Fruit fly (Drosophila melanogaster) whole organism, embryonic: Measurements from ENCODE around the gene Srrm234.

Experiments used
- Awh ChIP-seq: fragments of 200-800 bp; sonication (Bioruptor generic); IDR thresholded peaks from 2 replicates; pipeline ENCODE4, ENCODE4 v1.3.6; 2022; ENCODE audit warnings: missing biosample characterization, missing genetic modification characterization
- C15 ChIP-seq: fragments of 200-800 bp; sonication (Bioruptor generic); IDR thresholded peaks from 3 replicates; pipeline ENCODE4 v1.3.6; 2022; ENCODE audit warnings: missing biosample characterization, missing genetic modification characterization
- CG11456 ChIP-seq: fragments of 200-800 bp; sonication (Bioruptor generic); IDR thresholded peaks from 3 replicates; pipeline ENCODE4 v1.3.6; 2022; ENCODE audit warnings: missing biosample characterization, missing genetic modification characterization
- CG11504 ChIP-seq: fragments of 200-800 bp; sonication (Bioruptor generic); optimal IDR thresholded peaks from 3 replicates; lab custom pipeline; 2019; ENCODE audit warnings: missing biosample characterization, mild to moderate bottlenecking, missing genetic modification characterization, moderate library complexity
- CG14441 ChIP-seq: fragments of 200-800 bp; sonication (Bioruptor generic); IDR thresholded peaks from 2 replicates; pipeline ENCODE4 v1.3.6; 2022; ENCODE audit warnings: missing biosample characterization, missing genetic modification characterization
- CG14667 ChIP-seq: fragments of 200-800 bp; sonication (Bioruptor generic); IDR thresholded peaks from 2 replicates; pipeline ENCODE4 v1.3.6; 2022; ENCODE audit warnings: missing biosample characterization, missing genetic modification characterization
- CG1603 ChIP-seq: fragments of 200-800 bp; sonication (Bioruptor generic); optimal IDR thresholded peaks from 2 replicates; lab custom pipeline; 2019; ENCODE audit warnings: missing biosample characterization, mild to moderate bottlenecking, missing genetic modification characterization, moderate library complexity
- CG16863 ChIP-seq: fragments of 200-800 bp; sonication (Bioruptor generic); optimal IDR thresholded peaks from 3 replicates; lab custom pipeline; 2016; ENCODE audit warnings: missing biosample characterization, missing genetic modification characterization
- CG17328 ChIP-seq: fragments of 200-800 bp; sonication (Bioruptor generic); IDR thresholded peaks from 2 replicates; pipeline ENCODE4 v1.3.6; 2022; ENCODE audit warnings: missing biosample characterization, missing genetic modification characterization
- CG17829 ChIP-seq: fragments of 200-800 bp; optimal IDR thresholded peaks from 2 replicates; lab custom pipeline; 2019; ENCODE audit warnings: missing biosample characterization, mild to moderate bottlenecking, missing genetic modification characterization, moderate library complexity
- CG18599 ChIP-seq: fragments of 200-800 bp; sonication (Bioruptor generic); optimal IDR thresholded peaks from 3 replicates; lab custom pipeline; 2017; ENCODE audit warnings: missing biosample characterization, missing genetic modification characterization, mild to moderate bottlenecking, moderate library complexity, missing genetic modification reagents
- CG30403 ChIP-seq: fragments of 200-800 bp; sonication (Bioruptor generic); optimal IDR thresholded peaks from 3 replicates; lab custom pipeline; 2016; ENCODE audit warnings: missing biosample characterization, missing genetic modification characterization
- CG34422 ChIP-seq: fragments of 200-800 bp; sonication (Bioruptor generic); IDR thresholded peaks from 3 replicates; pipeline ENCODE4 v1.3.6; 2022; ENCODE audit warnings: missing biosample characterization, missing genetic modification characterization
- CG4404 ChIP-seq: fragments of 200-800 bp; sonication (Bioruptor generic); IDR thresholded peaks from 2 replicates; pipeline ENCODE4 v1.3.6; 2022; ENCODE audit warnings: missing biosample characterization, missing genetic modification characterization
- CG8944 ChIP-seq: fragments of 200-800 bp; sonication (Bioruptor generic); optimal IDR thresholded peaks from 3 replicates; lab custom pipeline; 2016; ENCODE audit warnings: missing biosample characterization, missing genetic modification characterization
- CG9932 ChIP-seq: fragments of 200-800 bp; sonication (Bioruptor generic); IDR thresholded peaks from 2 replicates; pipeline ENCODE4 v1.3.6; 2022; ENCODE audit warnings: missing biosample characterization, missing genetic modification characterization
- Drgx ChIP-seq: fragments of 200-800 bp; sonication (Bioruptor generic); IDR thresholded peaks from 2 replicates; pipeline ENCODE4 v1.3.6; 2022; ENCODE audit warnings: missing biosample characterization, missing genetic modification characterization
- Ets65A ChIP-seq: fragments of 200-800 bp; sonication (Bioruptor generic); peaks from one replicate; lab custom pipeline; 2016; ENCODE audit warnings: missing biosample characterization, missing genetic modification characterization
- Gug ChIP-seq: fragments of 200-800 bp; sonication (Bioruptor generic); IDR thresholded peaks from 4 replicates; pipeline ENCODE4 v1.3.6; 2022; ENCODE audit warnings: missing biosample characterization, missing genetic modification characterization
- Oli ChIP-seq: fragments of 200-800 bp; sonication (Bioruptor generic); optimal IDR thresholded peaks from 2 replicates; lab custom pipeline; 2018; ENCODE audit warnings: missing biosample characterization, mild to moderate bottlenecking, missing genetic modification characterization, moderate library complexity
- Rx ChIP-seq: fragments of 200-800 bp; sonication (Bioruptor generic); IDR thresholded peaks from 2 replicates; pipeline ENCODE4 v1.3.6; 2022; ENCODE audit warnings: missing biosample characterization, missing genetic modification characterization
- Xrp1 ChIP-seq: fragments of 200-800 bp; sonication (Bioruptor generic); IDR thresholded peaks from 2 replicates; pipeline ENCODE4 v1.3.6; 2022; ENCODE audit warnings: missing biosample characterization, missing genetic modification characterization
- ara ChIP-seq: fragments of 200-800 bp; sonication (Bioruptor generic); IDR thresholded peaks from 2 replicates; pipeline ENCODE4 v1.3.6; 2022; ENCODE audit warnings: missing biosample characterization, missing genetic modification characterization
- ato ChIP-seq: fragments of 200-800 bp; sonication (Bioruptor generic); IDR thresholded peaks from 2 replicates; pipeline ENCODE4 v1.3.6; 2022; ENCODE audit warnings: missing biosample characterization, missing genetic modification characterization; ENCODE audit not compliant: partially characterized antibody
- bsh ChIP-seq, 2 experiments: fragments of 200-800 bp; sonication (Bioruptor generic); optimal IDR thresholded peaks; 2 replicates each; lab custom pipeline; 2017 to 2018; ENCODE audit warnings: mild to moderate bottlenecking in 2 of 2, missing biosample characterization in 2 of 2, missing genetic modification characterization in 2 of 2, moderate library complexity in 1 of 2
- corto ChIP-seq: fragments of 200-800 bp; sonication (Bioruptor generic); optimal IDR thresholded peaks from 2 replicates; lab custom pipeline; 2016; ENCODE audit warnings: missing biosample characterization, mild to moderate bottlenecking, missing genetic modification characterization, moderate library complexity
- croc ChIP-seq: fragments of 200-800 bp; sonication (Bioruptor generic); conservative IDR thresholded peaks from 3 replicates; pipeline ENCODE4 v1.3.6; 2022; ENCODE audit warnings: missing biosample characterization, missing genetic modification characterization
- dmrt11E ChIP-seq: fragments of 200-800 bp; sonication (Bioruptor generic); optimal IDR thresholded peaks from 3 replicates; lab custom pipeline; 2018; ENCODE audit warnings: missing biosample characterization, mild to moderate bottlenecking, missing genetic modification characterization, moderate library complexity
- en ChIP-seq: fragments of 200-800 bp; sonication (Bioruptor generic); optimal IDR thresholded peaks from 2 replicates; lab custom pipeline; 2016; ENCODE audit warnings: missing biosample characterization, missing genetic modification characterization
- esg ChIP-seq: fragments of 200-800 bp; sonication (Bioruptor generic); conservative IDR thresholded peaks from 2 replicates; pipeline ENCODE4 v1.3.6; 2022; ENCODE audit warnings: missing biosample characterization, missing genetic modification characterization
- fd3F ChIP-seq: fragments of 200-800 bp; sonication (Bioruptor generic); optimal IDR thresholded peaks from 2 replicates; lab custom pipeline; 2018; ENCODE audit warnings: missing biosample characterization, mild to moderate bottlenecking, missing genetic modification characterization, moderate library complexity
- ham ChIP-seq: fragments of 200-800 bp; sonication (Bioruptor generic); IDR thresholded peaks from 2 replicates; pipeline ENCODE4 v1.3.6; 2022; ENCODE audit warnings: missing biosample characterization, missing genetic modification characterization
- insv ChIP-seq, 2 experiments: fragments of 200-800 bp; sonication (Bioruptor generic); optimal IDR thresholded peaks; 3 replicates each; lab custom pipeline; 2016 to 2018; ENCODE audit warnings: missing biosample characterization in 2 of 2, missing genetic modification characterization in 2 of 2
- ken ChIP-seq: fragments of 200-800 bp; sonication (Bioruptor generic); IDR thresholded peaks from 3 replicates; pipeline ENCODE4 v1.3.6; 2022; ENCODE audit warnings: missing biosample characterization, missing genetic modification characterization
- lbe ChIP-seq: fragments of 200-800 bp; sonication (Bioruptor generic); optimal IDR thresholded peaks from 2 replicates; lab custom pipeline; 2016; ENCODE audit warnings: missing biosample characterization, mild to moderate bottlenecking, missing genetic modification characterization
- lmd ChIP-seq: fragments of 200-800 bp; sonication (Bioruptor generic); IDR thresholded peaks from 2 replicates; pipeline ENCODE4 v1.3.6; 2022; ENCODE audit warnings: missing biosample characterization, missing genetic modification characterization
- nom ChIP-seq: fragments of 200-800 bp; sonication (Bioruptor generic); optimal IDR thresholded peaks from 2 replicates; lab custom pipeline; 2017; ENCODE audit warnings: missing biosample characterization, missing genetic modification characterization, mild to moderate bottlenecking, moderate library complexity, missing genetic modification reagents
- pan ChIP-seq, 4 experiments: fragments of >200 bp in 3 of 4; fragments of 200-800 bp in 1 of 4; sonication (Bioruptor generic) in 1 of 4; optimal IDR thresholded peaks in 3 of 4; IDR thresholded peaks in 1 of 4; 2 replicates each; pipeline versions ENCODE4 v1.3.6 to Lab custom; 2017 to 2022; ENCODE audit warnings: missing biosample characterization in 2 of 4, missing genetic modification characterization in 2 of 4, mixed read lengths in 1 of 4
- peb ChIP-seq: fragments of 200-800 bp; sonication (Bioruptor generic); IDR thresholded peaks from 2 replicates; pipeline ENCODE4 v1.3.6; 2022; ENCODE audit warnings: missing biosample characterization, missing genetic modification characterization
- prd ChIP-seq, 3 experiments: fragments of >200 bp in 2 of 3; fragments of 200-800 bp in 1 of 3; sonication (Bioruptor generic) in 1 of 3; optimal IDR thresholded peaks in 2 of 3; IDR thresholded peaks in 1 of 3; 2 replicates in 2 of 3; 3 replicates in 1 of 3; pipeline versions ENCODE4 v1.3.6 to Lab custom; 2017 to 2022; ENCODE audit warnings: missing biosample characterization in 1 of 3, missing genetic modification characterization in 1 of 3
- sens ChIP-seq: fragments of 200-800 bp; sonication (Bioruptor generic); peaks from one replicate; lab custom pipeline; 2016; ENCODE audit warnings: missing biosample characterization, missing genetic modification characterization
- sim ChIP-seq: fragments of 200-800 bp; sonication (Bioruptor generic); IDR thresholded peaks from 2 replicates; pipeline ENCODE4 v1.3.6; 2022; ENCODE audit warnings: missing biosample characterization, missing genetic modification characterization
- slbo ChIP-seq: fragments of 200-800 bp; sonication (Bioruptor generic); IDR thresholded peaks from 2 replicates; pipeline ENCODE4 v1.3.6; 2022; ENCODE audit warnings: missing biosample characterization, missing genetic modification characterization
- trem ChIP-seq: fragments of 200-800 bp; optimal IDR thresholded peaks from 3 replicates; lab custom pipeline; 2019; ENCODE audit warnings: missing biosample characterization, mild to moderate bottlenecking, missing genetic modification characterization, moderate library complexity
- vvl ChIP-seq: fragments of 200-800 bp; sonication (Bioruptor generic); IDR thresholded peaks from 2 replicates; pipeline ENCODE4 v1.3.6; 2022; ENCODE audit warnings: missing biosample characterization, missing genetic modification characterization
- zfh1 ChIP-seq: fragments of 200-800 bp; sonication (Bioruptor generic); IDR thresholded peaks from 3 replicates; pipeline ENCODE4 v1.3.6; 2022; ENCODE audit warnings: missing biosample characterization, missing genetic modification characterization

Gene Srrm234

DNA sequence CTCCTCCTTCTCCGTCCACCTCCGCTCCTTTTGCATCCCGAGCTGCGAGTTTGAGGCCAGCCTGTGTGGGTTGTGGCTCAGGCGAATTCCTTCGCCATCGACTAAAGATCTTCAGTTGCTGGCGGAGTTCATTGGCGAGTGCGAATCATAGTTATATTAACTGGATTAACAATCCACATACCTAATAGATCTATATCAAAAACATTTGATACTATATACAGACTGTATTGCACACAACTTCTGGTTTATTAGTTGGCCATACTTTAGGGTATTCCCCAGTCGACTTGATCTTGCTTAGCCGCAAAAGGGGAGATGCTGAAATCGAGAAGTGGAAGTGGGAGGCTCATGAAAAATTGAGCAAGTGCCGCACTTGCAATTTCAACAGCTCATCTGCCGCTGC, 28.0 kb upstream of the Srrm234 start:
- no peak for TF ChIP-seq insv (GFP tag; optimal IDR thresholded peaks at IDR 0.05; lab: Kevin White, UChicago)
- no peak for TF ChIP-seq en (GFP tag; lab: Kevin White, UChicago)
- TF ChIP-seq C15 (GFP tag; lab: Robert Waterston, UW) = no peak
- no peak for TF ChIP-seq ham (GFP tag; lab: Robert Waterston, UW)
- no peak for TF ChIP-seq ato

DNA sequence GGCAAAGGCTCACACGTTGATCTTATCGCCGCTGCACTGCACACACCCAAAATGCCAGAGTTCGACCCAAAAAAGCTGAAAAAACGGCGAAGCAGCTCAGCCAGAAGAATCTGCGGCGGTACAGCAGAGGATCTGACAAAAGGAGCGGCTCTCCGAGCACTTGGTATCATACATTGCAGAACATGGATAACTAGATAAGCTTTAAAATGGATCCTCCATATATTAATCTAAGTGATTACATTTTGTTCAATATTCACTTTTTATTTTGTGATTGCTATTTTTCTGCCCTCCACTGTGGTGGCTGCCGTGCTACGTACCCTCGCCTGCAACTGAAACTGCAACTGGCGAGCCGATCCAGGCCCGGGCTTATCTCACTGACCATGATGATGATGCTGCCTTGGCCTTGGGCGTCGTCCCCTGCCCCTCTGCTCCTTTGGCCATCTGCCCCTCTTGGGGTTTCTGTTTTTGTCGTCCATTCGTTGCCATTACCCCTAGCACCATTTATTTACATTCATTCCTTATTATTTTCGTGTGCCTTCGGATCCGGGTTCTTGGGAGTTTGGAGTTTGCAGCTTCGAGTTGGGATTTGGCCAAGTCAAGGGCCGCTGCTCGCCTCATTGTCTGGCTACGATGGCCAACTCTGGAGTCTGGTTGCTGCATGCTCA, 27.4 kb upstream of the Srrm234 start:
- TF ChIP-seq Xrp1 (peak; percentile 49), peb (0 out of 2 replicates have a peak, but pooled peaks have one; percentile 9), croc (GFP tag; lab: Robert Waterston, UW) (peak; percentile 25; the same call in 1 of the 3 replicates), CG9932 (GFP tag; lab: Robert Waterston, UW) (no peak), CG30403 (GFP tag; lab: Kevin White, UChicago) (no peak), ara (GFP tag; lab: Robert Waterston, UW) (0 out of 2 replicates have a peak, but pooled peaks have one; percentile 32), Ets65A (peak; percentile 53), bsh (GFP tag; optimal IDR thresholded peaks at IDR 0.05; lab: Kevin White, UChicago) (peak in 1 of 2 experiments; percentile 80), CG11456 (GFP tag; lab: Robert Waterston, UW) (0 out of 3 replicates have a peak, but pooled peaks have one; percentile 8), Drgx (GFP tag; lab: Robert Waterston, UW) (peak; percentile 87), zfh1 (GFP tag; lab: Robert Waterston, UW) (peak; percentile 49; the same call in 2 of the 3 replicates), CG8944 (GFP tag; lab: Kevin White, UChicago) (no peak), esg (peak; percentile 26; the same call in 1 of the 2 replicates), CG14441 (peak; percentile 35; the same call in 1 of the 2 replicates), ken (no peak), Oli (peak; percentile 25), prd (optimal IDR thresholded peaks at IDR 0.05; lab: Kevin White, UChicago) (no peak), prd (GFP tag; IDR thresholded peaks at IDR 0.05; lab: Robert Waterston, UW) (peak; percentile 61; the same call in 2 of the 3 replicates), sens (GFP tag; lab: Kevin White, UChicago) (peak; percentile 77), Gug (GFP tag; lab: Robert Waterston, UW) (0 out of 4 replicates have a peak, but pooled peaks have one; percentile 11), CG14667 (0 out of 2 replicates have a peak, but pooled peaks have one; percentile 11), CG17328 (peak; percentile 45), CG11504 (tag; lab: Kevin White, UChicago) (peak; percentile 4), Awh (GFP tag; lab: Robert Waterston, UW) (0 out of 2 replicates have a peak, but pooled peaks have one; percentile 34), CG1603 (tag; lab: Kevin White, UChicago) (peak; percentile 55), Rx (GFP tag; lab: Robert Waterston, UW) (0 out of 2 replicates have a peak, but pooled peaks have one; percentile 19), trem (tag; lab: Kevin White, UChicago) (no peak), nom (GFP tag; lab: Kevin White, UChicago) (peak; percentile 77), fd3F (GFP tag; lab: Kevin White, UChicago) (no peak), lmd (GFP tag; lab: Robert Waterston, UW) (peak; percentile 39; the same call in 1 of the 2 replicates), vvl (0 out of 2 replicates have a peak, but pooled peaks have one; percentile 30), pan (optimal IDR thresholded peaks at IDR 0.05; lab: Kevin White, UChicago) (no peak), pan (GFP tag; optimal IDR thresholded peaks at IDR 0.05 in 1 of 2, IDR thresholded peaks at IDR 0.05 in 1 of 2) (peak in 1 of 2 experiments; percentile 40), CG18599 (GFP tag; lab: Kevin White, UChicago) (no peak), CG16863 (GFP tag; lab: Kevin White, UChicago) (no peak), CG34422 (GFP tag; lab: Robert Waterston, UW) (0 out of 3 replicates have a peak, but pooled peaks have one; percentile 38), CG17829 (no peak), lbe (GFP tag; lab: Kevin White, UChicago) (peak; percentile 29), slbo (0 out of 2 replicates have a peak, but pooled peaks have one; percentile 7), dmrt11E (tag; lab: Kevin White, UChicago) (peak; percentile 43), corto (peak; percentile 65), sim (GFP tag; lab: Robert Waterston, UW) (no peak), CG4404 (GFP tag; lab: Robert Waterston, UW) (0 out of 2 replicates have a peak, but pooled peaks have one; percentile 35)
